Worm (Caenorhabditis elegans): ENCODE data around the gene F10E7.9.

ce11 chrII:7104794-7105613 is 4.9 kb downstream of the F10E7.9 start, which contains the start of the genes farl-11 and rpl-33:
- TF ChIP-seq ces-1 (GFP tag; optimal IDR thresholded peaks at IDR 0.05) = peak; percentile 76
- TF ChIP-seq lin-13 (tag; optimal IDR thresholded peaks at IDR 0.05) = peak; percentile 63

All from whole organism, mixed stage, embryonic.